Fruit fly (Drosophila melanogaster) whole organism, adult: ENCODE measurements around the gene HP1D3csd.

ENCODE experiments used
- CG12768 ChIP-seq: fragments of 200-800 bp; sonication (Bioruptor generic); optimal IDR thresholded peaks from 2 replicates; lab custom pipeline; 2017; ENCODE audit warnings: missing biosample characterization, missing genetic modification characterization, mild to moderate bottlenecking, moderate library complexity, missing genetic modification reagents
- CG14711 ChIP-seq: fragments of 200-800 bp; sonication (Bioruptor generic); optimal IDR thresholded peaks from 2 replicates; lab custom pipeline; 2018; ENCODE audit warnings: missing biosample characterization, mild to moderate bottlenecking, missing genetic modification characterization, moderate library complexity
- CG33017 ChIP-seq: fragments of 200-800 bp; sonication (Bioruptor generic); optimal IDR thresholded peaks from 2 replicates; lab custom pipeline; 2018; ENCODE audit warnings: missing biosample characterization, mild to moderate bottlenecking, missing genetic modification characterization, moderate library complexity
- Hr96 ChIP-seq: fragments of 200-800 bp; sonication (Bioruptor generic); optimal IDR thresholded peaks from 2 replicates; lab custom pipeline; 2016; ENCODE audit warnings: missing biosample characterization, missing genetic modification characterization
- cic ChIP-seq: fragments of 200-800 bp; sonication (Bioruptor generic); optimal IDR thresholded peaks from 2 replicates; lab custom pipeline; 2017; ENCODE audit warnings: missing biosample characterization, mild to moderate bottlenecking, missing genetic modification characterization, moderate library complexity
- toe ChIP-seq: fragments of 200-800 bp; sonication (Bioruptor generic); optimal IDR thresholded peaks from 2 replicates; lab custom pipeline; 2016; ENCODE audit warnings: missing biosample characterization, missing genetic modification characterization

DNA sequence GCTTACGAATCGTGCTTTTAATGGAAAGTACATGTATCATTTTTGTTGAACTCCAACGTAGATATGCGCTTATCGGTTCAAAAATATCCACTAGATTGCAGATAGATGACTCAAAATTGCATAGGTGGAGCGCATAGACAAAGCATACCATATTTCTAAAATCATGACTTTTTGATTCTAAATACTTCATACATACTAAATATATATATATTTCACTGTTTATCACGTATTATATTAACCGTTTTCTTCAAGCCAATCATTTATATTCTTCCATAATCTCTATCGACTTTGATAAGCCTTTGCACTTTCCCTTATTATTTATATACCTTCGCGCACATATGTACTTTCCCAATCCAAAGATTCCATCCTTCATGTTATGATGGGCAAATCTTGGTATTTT is 22.0 kb downstream of the HP1D3csd start, which contains the start of gene CG14195:
- TF ChIP-seq CG14711 (tag; lab: Kevin White, UChicago) (no peak), CG33017 (tag; lab: Kevin White, UChicago) (no peak), Hr96 (no peak), toe (GFP tag; lab: Kevin White, UChicago) (no peak), cic (GFP tag; lab: Kevin White, UChicago) (no peak), CG12768 (no peak)
